Worm (Caenorhabditis elegans): ENCODE measurements around the gene cox-6C.
"Not testable (repeated sequence)": the region's sequence is repeated elsewhere in the genome, so short reads cannot be mapped to it uniquely, and the experiment has no call there.

cox-6C gene

DNA sequence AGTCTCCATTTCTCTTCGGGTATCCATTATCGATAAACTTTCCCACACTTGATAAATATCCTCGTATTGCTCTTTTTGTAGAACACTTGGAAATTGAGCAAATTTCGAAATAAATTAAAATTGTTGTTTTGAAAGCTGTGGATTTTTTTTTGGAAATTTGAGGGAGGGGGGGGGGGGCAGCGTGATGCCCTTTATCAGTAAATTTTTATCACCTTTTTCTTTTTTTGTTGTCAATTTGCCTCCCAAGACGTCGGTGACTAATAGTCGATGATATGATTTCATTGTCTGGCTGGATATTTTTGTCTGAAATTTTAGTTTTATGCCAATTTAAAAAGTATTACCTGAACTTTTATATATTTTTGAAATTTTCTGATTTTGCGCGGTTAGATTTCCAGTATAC is 36.5 kb upstream of the cox-6C start, which contains the start of gene scl-23:
Gene scl-23, minus strand, starts transcription at position 101 of the 400 bp plus-strand sequence.
- TF ChIP-seq odd-2 (tag; optimal IDR thresholded peaks at IDR 0.05): no peak
- TF ChIP-seq ceh-30 (tag; optimal IDR thresholded peaks at IDR 0.05): no peak
- TF ChIP-seq dve-1 (tag; optimal IDR thresholded peaks at IDR 0.05): no peak
- TF ChIP-seq elt-2 (tag; optimal IDR thresholded peaks at IDR 0.05): peak; percentile 57
- TF ChIP-seq eyg-1 (tag; optimal IDR thresholded peaks at IDR 0.05): no peak

DNA sequence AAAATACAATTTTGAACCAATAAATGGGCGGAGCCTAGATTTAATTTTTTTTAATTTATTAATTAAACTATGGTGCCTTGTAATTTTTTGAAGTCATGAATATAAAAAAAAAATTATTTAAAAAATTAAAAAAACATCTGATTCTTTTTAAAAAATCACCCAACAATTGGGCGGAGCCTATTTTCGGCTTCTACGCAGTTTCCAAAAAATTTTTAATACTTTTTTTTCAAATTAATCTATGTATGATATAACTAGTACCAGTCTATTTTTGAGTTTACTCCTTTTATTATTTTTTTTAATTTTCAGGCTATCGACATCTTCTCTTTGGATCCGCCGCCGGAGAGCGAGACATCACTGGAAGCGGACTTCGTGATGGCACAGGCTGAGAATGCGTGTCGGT is 34.9 kb upstream of the cox-6C start, which contains the start of gene tpa-1:
Gene tpa-1, plus strand, starts transcription at position 301 of the 400 bp plus-strand sequence.
- TF ChIP-seq C08G9.2 (tag; optimal IDR thresholded peaks at IDR 0.05): no peak
- TF ChIP-seq hlh-13 (GFP tag; optimal IDR thresholded peaks at IDR 0.05): no peak
- no peak for TF ChIP-seq pqm-1 (tag; optimal IDR thresholded peaks at IDR 0.05)
- TF ChIP-seq unc-86 (tag; optimal IDR thresholded peaks at IDR 0.05): no peak
- no peak for TF ChIP-seq hlh-30 (tag; optimal IDR thresholded peaks at IDR 0.05; ENCODE audit: insufficient read depth)
- no peak for TF ChIP-seq ceh-24 (tag; optimal IDR thresholded peaks at IDR 0.05)
- no peak for TF ChIP-seq odd-2 (tag; optimal IDR thresholded peaks at IDR 0.05)
- no peak for TF ChIP-seq C38D4.7 (GFP tag; optimal IDR thresholded peaks at IDR 0.05)
- TF ChIP-seq ceh-30 (tag; optimal IDR thresholded peaks at IDR 0.05): no peak
- no peak for TF ChIP-seq syd-9 (tag; optimal IDR thresholded peaks at IDR 0.05)

DNA sequence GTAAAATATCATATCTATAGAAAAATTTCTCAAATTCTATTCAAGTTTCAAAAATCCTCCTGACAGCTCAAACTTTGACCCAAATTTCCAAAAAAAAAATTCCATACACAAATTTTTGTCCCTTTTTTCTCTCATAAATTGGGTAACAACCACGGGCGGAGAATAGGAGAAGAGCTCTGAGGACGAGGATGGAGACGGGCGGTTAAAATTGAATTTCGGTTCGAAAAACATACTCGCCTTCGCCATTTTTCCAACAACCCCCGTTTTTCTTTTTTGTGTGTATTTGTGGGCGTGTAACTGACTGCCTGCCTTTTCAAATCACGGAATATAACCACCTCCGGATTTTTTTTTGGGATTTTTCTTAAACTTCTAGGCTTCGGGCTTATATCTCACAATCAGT is 28.9 kb upstream of the cox-6C start:
- TF ChIP-seq ceh-9 (tag; optimal IDR thresholded peaks at IDR 0.05) (no peak), sox-2 (GFP tag; IDR thresholded peaks at IDR 0.05) (no peak), unc-42 (tag; optimal IDR thresholded peaks at IDR 0.05) (peak; percentile 74), ceh-22 (tag; optimal IDR thresholded peaks at IDR 0.05) (no peak), nfya-1 (tag; optimal IDR thresholded peaks at IDR 0.05) (no peak), che-1 (tag; optimal IDR thresholded peaks at IDR 0.05) (no peak), unc-86 (tag; optimal IDR thresholded peaks at IDR 0.05) (no peak), elt-2 (tag; optimal IDR thresholded peaks at IDR 0.05) (no peak)

DNA sequence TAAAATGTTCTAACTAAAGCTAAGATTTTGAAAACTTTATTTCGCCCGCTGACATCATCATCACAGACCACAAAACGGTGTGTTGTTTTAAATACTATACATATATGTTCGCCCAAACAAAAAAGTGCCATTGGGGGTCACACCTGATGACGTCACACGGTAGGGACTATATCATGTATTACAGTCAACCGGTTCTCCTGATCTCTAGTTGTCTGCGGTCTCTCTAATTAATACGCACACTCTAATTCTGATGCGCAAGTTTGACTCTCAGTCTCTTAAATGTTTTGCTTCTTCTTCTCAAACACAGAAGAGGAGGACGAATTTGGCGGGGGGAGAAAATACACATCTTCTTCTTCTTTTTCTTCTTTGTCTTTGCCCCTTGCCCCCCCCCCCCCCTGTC is 23.7 kb upstream of the cox-6C start:
- TF ChIP-seq ama-1 (optimal IDR thresholded peaks at IDR 0.05) (no peak), T23F11.4 (GFP tag; optimal IDR thresholded peaks at IDR 0.05) (no peak), tbx-2 (tag; optimal IDR thresholded peaks at IDR 0.05) (no peak), ceh-45 (GFP tag; IDR thresholded peaks at IDR 0.05) (no peak), elt-2 (tag; optimal IDR thresholded peaks at IDR 0.05) (no peak), nhr-232 (tag; optimal IDR thresholded peaks at IDR 0.05) (no peak), unc-55 (GFP tag; optimal IDR thresholded peaks at IDR 0.05) (no peak)

DNA sequence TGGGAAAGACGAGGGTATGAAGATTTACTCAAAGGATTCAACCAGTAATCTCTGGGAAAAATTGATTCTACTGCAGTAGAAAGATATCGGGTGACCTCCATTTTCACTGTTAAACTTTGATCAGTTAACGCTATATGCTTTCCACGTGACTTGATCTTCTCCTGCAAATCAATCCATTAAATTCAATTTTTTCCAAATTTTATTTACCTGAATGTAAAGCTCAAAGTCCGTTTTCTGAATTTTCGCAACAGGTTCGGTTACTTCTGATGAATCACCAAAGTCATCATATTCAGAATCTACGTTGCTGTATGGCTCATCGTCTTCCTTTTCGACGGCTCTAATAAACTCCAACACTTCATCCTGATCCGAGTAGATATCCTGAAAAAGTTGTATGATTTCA is 17.2 kb upstream of the cox-6C start, which contains the start of gene B0545.4:
Gene B0545.4, minus strand, starts transcription at position 101 of the 400 bp plus-strand sequence.
- no peak for TF ChIP-seq fkh-10 (GFP tag; optimal IDR thresholded peaks at IDR 0.05)
- no peak for TF ChIP-seq sox-4 (tag; optimal IDR thresholded peaks at IDR 0.05)
- TF ChIP-seq F13H6.1 (tag; optimal IDR thresholded peaks at IDR 0.05): no peak

DNA sequence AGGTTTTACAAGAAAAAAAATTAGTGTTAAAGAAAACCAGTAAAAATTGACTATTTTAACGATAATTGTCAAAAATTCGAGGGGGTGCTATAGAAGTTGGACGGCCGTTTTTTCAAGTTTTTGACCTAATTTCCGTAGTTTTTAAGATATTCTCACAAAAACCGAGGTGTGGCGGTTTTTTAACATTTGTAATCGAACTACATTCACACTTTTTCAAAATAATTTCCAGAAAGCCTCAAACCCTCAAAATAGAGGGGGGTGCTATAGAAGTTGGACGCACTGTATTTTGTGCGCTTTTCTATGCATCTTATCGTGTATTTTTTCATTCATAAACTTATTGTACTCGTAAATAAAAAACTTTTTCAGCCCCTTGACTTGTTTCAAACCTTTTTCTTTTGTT is 15.2 kb upstream of the cox-6C start, which contains the start of gene F29C4.4:
Gene F29C4.4, plus strand, starts transcription at position 301 of the 400 bp plus-strand sequence.
- not testable (repeated sequence) for TF ChIP-seq pha-2, unc-86, ceh-48 (tag; optimal IDR thresholded peaks at IDR 0.05)

DNA sequence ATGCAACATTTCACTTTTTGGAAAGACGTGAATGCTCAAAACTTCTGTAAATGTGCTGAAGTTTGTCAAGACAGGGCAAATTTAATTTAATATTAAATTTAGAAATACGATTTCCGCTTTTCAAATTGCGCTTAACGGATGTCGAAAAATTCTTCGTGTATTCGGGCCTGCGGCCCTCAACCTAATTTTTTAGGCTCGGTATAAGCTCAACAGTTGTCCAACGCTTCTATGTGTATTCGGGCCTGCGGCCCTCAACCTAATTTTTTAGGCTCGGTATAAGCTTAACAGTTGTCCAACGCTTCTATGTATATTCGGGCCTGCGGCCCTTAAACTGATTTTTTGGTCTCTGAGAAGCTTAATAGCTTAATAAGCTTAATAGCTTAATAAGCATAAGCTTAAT is 7.7 kb upstream of the cox-6C start:
- TF ChIP-seq tbx-2 (tag; optimal IDR thresholded peaks at IDR 0.05) (no peak), sox-2 (GFP tag; IDR thresholded peaks at IDR 0.05) (no peak), syd-9 (tag; optimal IDR thresholded peaks at IDR 0.05) (no peak), hlh-30 (tag; optimal IDR thresholded peaks at IDR 0.05; ENCODE audit: insufficient read depth) (no peak), zip-5 (tag; optimal IDR thresholded peaks at IDR 0.05) (no peak), elt-4 (tag; optimal IDR thresholded peaks at IDR 0.05) (no peak), pqm-1 (tag; optimal IDR thresholded peaks at IDR 0.05) (no peak), lim-6 (tag; optimal IDR thresholded peaks at IDR 0.05) (no peak), hlh-8 (tag; optimal IDR thresholded peaks at IDR 0.05) (no peak), K02D7.2 (tag; optimal IDR thresholded peaks at IDR 0.05) (no peak), unc-42 (tag; optimal IDR thresholded peaks at IDR 0.05) (no peak), che-1 (tag; optimal IDR thresholded peaks at IDR 0.05) (no peak)
